Fruit fly (Drosophila melanogaster) whole organism, embryonic: ENCODE measurements around the gene gro.

Source experiments
- B-H2 ChIP-seq: fragments of 200-800 bp; sonication (Bioruptor generic); optimal IDR thresholded peaks from 2 replicates; lab custom pipeline; 2018; ENCODE audit warnings: missing biosample characterization, mild to moderate bottlenecking, missing genetic modification characterization
- BtbVII ChIP-seq: fragments of 200-800 bp; sonication (Bioruptor generic); optimal IDR thresholded peaks from 3 replicates; lab custom pipeline; 2017; ENCODE audit warnings: missing biosample characterization, mild to moderate bottlenecking, missing genetic modification characterization
- CG15269 ChIP-seq: fragments of 200-800 bp; sonication (Bioruptor generic); optimal IDR thresholded peaks from 2 replicates; lab custom pipeline; 2018; ENCODE audit warnings: missing biosample characterization, mild to moderate bottlenecking, missing genetic modification characterization, moderate library complexity
- CG2202 ChIP-seq: fragments of 200-800 bp; sonication (Bioruptor generic); optimal IDR thresholded peaks from 2 replicates; lab custom pipeline; 2018; ENCODE audit warnings: missing biosample characterization, mild to moderate bottlenecking, missing genetic modification characterization
- CG31388 ChIP-seq: fragments of 200-800 bp; sonication (Bioruptor generic); optimal IDR thresholded peaks from 2 replicates; lab custom pipeline; 2016; ENCODE audit warnings: missing biosample characterization, missing genetic modification characterization
- CG4707 ChIP-seq: fragments of 200-800 bp; sonication (Bioruptor generic); optimal IDR thresholded peaks from 2 replicates; lab custom pipeline; 2018; ENCODE audit warnings: missing biosample characterization, mild to moderate bottlenecking, missing genetic modification characterization, moderate library complexity
- CG6272 ChIP-seq: fragments of 200-800 bp; sonication (Bioruptor generic); IDR thresholded peaks from 2 replicates; pipeline ENCODE4 v1.3.6; 2022; ENCODE audit warnings: missing biosample characterization, missing genetic modification characterization
- CG7928 ChIP-seq: fragments of 200-800 bp; sonication (Bioruptor generic); optimal IDR thresholded peaks from 2 replicates; lab custom pipeline; 2017; ENCODE audit warnings: missing biosample characterization, mild to moderate bottlenecking, missing genetic modification characterization
- CG7963 ChIP-seq: fragments of 200-800 bp; sonication (Bioruptor generic); IDR thresholded peaks from 3 replicates; pipeline ENCODE4 v1.3.6; 2022; ENCODE audit warnings: missing biosample characterization, missing genetic modification characterization; ENCODE audit not compliant: partially characterized antibody
- CG7987 ChIP-seq: fragments of 200-800 bp; sonication (Bioruptor generic); optimal IDR thresholded peaks from 2 replicates; lab custom pipeline; 2018; ENCODE audit warnings: missing biosample characterization, mild to moderate bottlenecking, missing genetic modification characterization, moderate library complexity
- CG9727 ChIP-seq: fragments of 200-800 bp; sonication (Bioruptor generic); optimal IDR thresholded peaks from 3 replicates; lab custom pipeline; 2017; ENCODE audit warnings: missing biosample characterization, mild to moderate bottlenecking, missing genetic modification characterization
- D19A ChIP-seq: fragments of 200-800 bp; optimal IDR thresholded peaks from 3 replicates; lab custom pipeline; 2019; ENCODE audit warnings: missing biosample characterization, mild to moderate bottlenecking, missing genetic modification characterization, moderate library complexity
- Dip3 ChIP-seq: fragments of 200-800 bp; sonication (Bioruptor generic); optimal IDR thresholded peaks from 3 replicates; lab custom pipeline; 2016; ENCODE audit warnings: missing biosample characterization, missing genetic modification characterization
- Doc2 ChIP-seq: fragments of 200-800 bp; sonication (Bioruptor generic); IDR thresholded peaks from 2 replicates; pipeline ENCODE4 v1.3.6; 2022; ENCODE audit warnings: missing biosample characterization, missing genetic modification characterization
- Fer1 ChIP-seq: fragments of 200-800 bp; sonication (Bioruptor generic); optimal IDR thresholded peaks from 2 replicates; lab custom pipeline; 2017; ENCODE audit warnings: missing biosample characterization, mild to moderate bottlenecking, missing genetic modification characterization
- Fer3 ChIP-seq: fragments of 200-800 bp; sonication (Bioruptor generic); optimal IDR thresholded peaks from 2 replicates; lab custom pipeline; 2018; ENCODE audit warnings: missing biosample characterization, mild to moderate bottlenecking, missing genetic modification characterization, moderate library complexity
- HLH3B ChIP-seq: fragments of 200-800 bp; sonication (Bioruptor generic); IDR thresholded peaks from 2 replicates; pipeline ENCODE4 v1.3.6; 2022; ENCODE audit warnings: missing biosample characterization, missing genetic modification characterization
- Hmr ChIP-seq: fragments of 200-800 bp; sonication (Bioruptor generic); optimal IDR thresholded peaks from 3 replicates; lab custom pipeline; 2017; ENCODE audit warnings: mild to moderate bottlenecking, missing biosample characterization, missing genetic modification reagents, missing genetic modification characterization
- Med ChIP-seq: fragments of 200-800 bp; sonication (Bioruptor generic); peaks from one replicate; lab custom pipeline; 2016; ENCODE audit warnings: missing biosample characterization, missing genetic modification characterization, mild to moderate bottlenecking, inconsistent platforms, moderate library complexity
- Mes4 ChIP-seq: fragments of 200-800 bp; sonication (Bioruptor generic); optimal IDR thresholded peaks from 2 replicates; lab custom pipeline; 2016; ENCODE audit warnings: missing biosample characterization, missing genetic modification characterization
- NC2α ChIP-seq: fragments of 200-800 bp; sonication (Bioruptor generic); optimal IDR thresholded peaks from 2 replicates; lab custom pipeline; 2016; ENCODE audit warnings: missing biosample characterization, missing genetic modification characterization
- NC2β ChIP-seq: fragments of 200-800 bp; sonication (Bioruptor generic); optimal IDR thresholded peaks from 2 replicates; lab custom pipeline; 2016; ENCODE audit warnings: missing biosample characterization, missing genetic modification characterization
- NFAT ChIP-seq: fragments of 200-800 bp; sonication (Bioruptor generic); IDR thresholded peaks from 2 replicates; pipeline ENCODE4 v1.3.6; 2022; ENCODE audit warnings: missing biosample characterization, missing genetic modification characterization
- NfI ChIP-seq: fragments of 200-800 bp; sonication (Bioruptor generic); optimal IDR thresholded peaks from 3 replicates; lab custom pipeline; 2018; ENCODE audit warnings: missing biosample characterization, mild to moderate bottlenecking, missing genetic modification characterization, moderate library complexity
- Poxn ChIP-seq: fragments of 200-800 bp; sonication (Bioruptor generic); IDR thresholded peaks from 2 replicates; pipeline ENCODE4 v1.3.6; 2022; ENCODE audit warnings: missing biosample characterization, missing genetic modification characterization
- Ptx1 ChIP-seq: fragments of 200-800 bp; sonication (Bioruptor generic); IDR thresholded peaks from 2 replicates; pipeline ENCODE4 v1.3.6; 2022; ENCODE audit warnings: missing biosample characterization, missing genetic modification characterization
- Taf1 ChIP-seq: fragments of 200-800 bp; sonication (Bioruptor generic); IDR thresholded peaks from 2 replicates; pipeline ENCODE4 v1.3.6; 2022; ENCODE audit warnings: missing biosample characterization, missing genetic modification characterization
- Usf ChIP-seq: fragments of 200-800 bp; sonication (Bioruptor generic); optimal IDR thresholded peaks from 2 replicates; lab custom pipeline; 2017; ENCODE audit warnings: missing genotype, missing biosample characterization, missing genetic modification characterization
- Xbp1 ChIP-seq: fragments of 200-800 bp; sonication (Bioruptor generic); optimal IDR thresholded peaks from 3 replicates; lab custom pipeline; 2016; ENCODE audit warnings: missing biosample characterization, mild to moderate bottlenecking, missing genetic modification characterization
- bab2 ChIP-seq: fragments of 200-800 bp; sonication (Bioruptor generic); optimal IDR thresholded peaks from 2 replicates; lab custom pipeline; 2016; ENCODE audit warnings: missing biosample characterization, missing genetic modification characterization
- caup ChIP-seq: fragments of 200-800 bp; sonication (Bioruptor generic); optimal IDR thresholded peaks from 3 replicates; lab custom pipeline; 2017; ENCODE audit warnings: missing biosample characterization, mild to moderate bottlenecking, missing genetic modification characterization, moderate library complexity; ENCODE audit not compliant: severe bottlenecking
- cg ChIP-seq: fragments of 200-800 bp; sonication (Bioruptor generic); optimal IDR thresholded peaks from 3 replicates; lab custom pipeline; 2019; ENCODE audit warnings: missing biosample characterization, mild to moderate bottlenecking, missing genetic modification characterization, moderate library complexity
- chn ChIP-seq: fragments of 200-800 bp; sonication (Bioruptor generic); optimal IDR thresholded peaks from 2 replicates; lab custom pipeline; 2016; ENCODE audit warnings: missing biosample characterization, missing genetic modification characterization
- ci ChIP-seq: fragments of 200-800 bp; sonication (Bioruptor generic); IDR thresholded peaks from 3 replicates; pipeline ENCODE4 v1.3.6; 2022; ENCODE audit warnings: missing biosample characterization, missing genetic modification characterization
- eve ChIP-seq, 2 experiments: fragments of >200 bp; optimal IDR thresholded peaks; 2 replicates each; lab custom pipeline; 2017; ENCODE audit warnings: missing biosample characterization in 2 of 2, missing genetic modification characterization in 2 of 2
- fd3F ChIP-seq: fragments of 200-800 bp; sonication (Bioruptor generic); optimal IDR thresholded peaks from 2 replicates; lab custom pipeline; 2018; ENCODE audit warnings: missing biosample characterization, mild to moderate bottlenecking, missing genetic modification characterization, moderate library complexity
- grau ChIP-seq: fragments of 200-800 bp; optimal IDR thresholded peaks from 3 replicates; lab custom pipeline; 2019; ENCODE audit warnings: missing biosample characterization, mild to moderate bottlenecking, missing genetic modification characterization, moderate library complexity
- gsb ChIP-seq: fragments of 200-800 bp; sonication (Bioruptor generic); IDR thresholded peaks from 2 replicates; pipeline ENCODE4 v1.3.6; 2022; ENCODE audit warnings: missing biosample characterization, missing genetic modification characterization
- her ChIP-seq: fragments of 200-800 bp; sonication (Bioruptor generic); optimal IDR thresholded peaks from 2 replicates; lab custom pipeline; 2016; ENCODE audit warnings: missing biosample characterization, missing genetic modification characterization
- knrl ChIP-seq: fragments of 200-800 bp; sonication (Bioruptor generic); IDR thresholded peaks from 3 replicates; pipeline ENCODE4 v1.3.6; 2022; ENCODE audit warnings: missing biosample characterization, missing genetic modification characterization; ENCODE audit not compliant: partially characterized antibody
- lola ChIP-seq, 3 experiments: fragments of >200 bp in 2 of 3; fragments of 200-800 bp in 1 of 3; sonication (Bioruptor generic) in 1 of 3; optimal IDR thresholded peaks; 2 replicates each; lab custom pipeline; 2017 to 2019; ENCODE audit warnings: missing biosample characterization in 3 of 3, missing genetic modification characterization in 3 of 3, mild to moderate bottlenecking in 1 of 3, moderate library complexity in 1 of 3
- mam ChIP-seq: fragments of 200-800 bp; sonication (Bioruptor generic); optimal IDR thresholded peaks from 3 replicates; lab custom pipeline; 2016; ENCODE audit warnings: missing biosample characterization, missing genetic modification characterization
- nmo ChIP-seq: fragments of 200-800 bp; sonication (Bioruptor generic); optimal IDR thresholded peaks from 2 replicates; lab custom pipeline; 2018; ENCODE audit warnings: missing biosample characterization, mild to moderate bottlenecking, missing genetic modification characterization, moderate library complexity
- psq ChIP-seq: fragments of 200-800 bp; sonication (Bioruptor generic); optimal IDR thresholded peaks from 2 replicates; lab custom pipeline; 2017; ENCODE audit warnings: missing biosample characterization, missing genetic modification characterization
- pzg ChIP-seq: fragments of 200-800 bp; sonication (Bioruptor generic); optimal IDR thresholded peaks from 3 replicates; lab custom pipeline; 2018; ENCODE audit warnings: missing biosample characterization, mild to moderate bottlenecking, missing genetic modification characterization, moderate library complexity
- run ChIP-seq: fragments of 200-800 bp; sonication (Bioruptor generic); optimal IDR thresholded peaks from 3 replicates; lab custom pipeline; 2018; ENCODE audit warnings: missing biosample characterization, mild to moderate bottlenecking, missing genetic modification characterization
- sim ChIP-seq: fragments of 200-800 bp; sonication (Bioruptor generic); IDR thresholded peaks from 2 replicates; pipeline ENCODE4 v1.3.6; 2022; ENCODE audit warnings: missing biosample characterization, missing genetic modification characterization
- slp2 ChIP-seq: fragments of 200-800 bp; sonication (Bioruptor generic); optimal IDR thresholded peaks from 2 replicates; lab custom pipeline; 2016; ENCODE audit warnings: missing biosample characterization, missing genetic modification characterization
- tll ChIP-seq, 2 experiments: fragments of 200-800 bp in 1 of 2; fragments of >200 bp in 1 of 2; sonication (Bioruptor generic) in 1 of 2; optimal IDR thresholded peaks; 2 replicates each; lab custom pipeline; 2017 to 2019; ENCODE audit warnings: missing biosample characterization in 2 of 2, missing genetic modification characterization in 2 of 2, mild to moderate bottlenecking in 1 of 2, moderate library complexity in 1 of 2
- twi ChIP-seq: fragments of 200-800 bp; optimal IDR thresholded peaks from 2 replicates; lab custom pipeline; 2019; ENCODE audit warnings: missing biosample characterization, mild to moderate bottlenecking, missing genetic modification characterization, moderate library complexity

The gro gene

DNA sequence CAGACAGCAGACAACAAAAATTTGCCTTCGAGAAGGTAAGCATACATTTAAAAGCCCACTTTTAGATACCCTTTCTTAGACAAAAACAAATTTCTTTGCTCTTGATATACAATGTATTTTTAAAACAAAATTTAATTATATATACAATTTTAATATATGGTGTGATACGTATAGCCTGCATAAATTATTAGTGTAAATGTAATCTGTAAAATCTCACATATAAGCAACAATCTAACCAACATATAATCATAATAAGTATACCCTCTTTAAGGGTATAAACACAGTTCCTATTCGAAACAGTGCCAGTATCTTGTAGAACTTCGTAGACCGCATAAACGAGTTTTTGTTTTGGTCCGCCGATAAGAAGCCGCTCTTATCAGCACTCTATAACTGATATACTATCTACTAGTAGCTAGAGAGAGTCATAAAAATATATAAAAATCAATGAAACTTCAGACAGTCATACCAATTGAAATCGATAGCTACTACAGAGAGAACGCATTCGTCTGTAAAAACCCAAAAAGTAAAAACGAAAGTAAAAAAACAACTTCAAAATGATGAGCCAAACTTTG is 27.2 kb upstream of the gro start, which contains the start of gene Kaz-m1 (continued):
- TF ChIP-seq NC2α (GFP tag; lab: Kevin White, UChicago) (no peak), nmo (GFP tag; lab: Kevin White, UChicago) (peak; percentile 75), Usf (no peak), twi (tag; lab: Kevin White, UChicago) (no peak), NfI (GFP tag; lab: Kevin White, UChicago) (no peak), Poxn (no peak), gsb (GFP tag; lab: Robert Waterston, UW) (no peak), NFAT (GFP tag; lab: Robert Waterston, UW) (no peak), fd3F (GFP tag; lab: Kevin White, UChicago) (peak; percentile 15), knrl (no peak), NC2β (no peak), CG31388 (no peak), run (tag; lab: Kevin White, UChicago) (no peak), psq (GFP tag; lab: Kevin White, UChicago) (no peak), CG4707 (no peak), Dip3 (GFP tag; lab: Kevin White, UChicago) (no peak), CG7963 (GFP tag; lab: Robert Waterston, UW) (no peak), CG7928 (no peak), slp2 (GFP tag; lab: Kevin White, UChicago) (no peak), bab2 (no peak), tll (GFP tag; optimal IDR thresholded peaks at IDR 0.05; lab: Kevin White, UChicago) (no peak), CG15269 (peak; percentile 66), Taf1 (GFP tag; lab: Robert Waterston, UW) (0 out of 2 replicates have a peak, but pooled peaks have one; percentile 6), Fer3 (tag; lab: Kevin White, UChicago) (peak; percentile 59), Mes4 (GFP tag; lab: Kevin White, UChicago) (no peak), Ptx1 (peak; percentile 48), pzg (GFP tag; lab: Kevin White, UChicago) (no peak), grau (tag; lab: Kevin White, UChicago) (peak; percentile 75), lola (GFP tag; optimal IDR thresholded peaks at IDR 0.05; lab: Kevin White, UChicago) (peak in 1 of 3 experiments; percentile 73), sim (GFP tag; lab: Robert Waterston, UW) (peak; percentile 48; the same call in 1 of the 2 replicates), chn (GFP tag; lab: Kevin White, UChicago) (no peak), B-H2 (GFP tag; lab: Kevin White, UChicago) (peak; percentile 6), mam (GFP tag; lab: Kevin White, UChicago) (no peak), eve (GFP tag; optimal IDR thresholded peaks at IDR 0.05; lab: Kevin White, UChicago) (no peak), D19A (tag; lab: Kevin White, UChicago) (peak; percentile 99), ci (GFP tag; lab: Robert Waterston, UW) (no peak), Med (GFP tag; lab: Kevin White, UChicago) (peak; percentile 39), CG6272 (GFP tag; lab: Robert Waterston, UW) (no peak), Doc2 (GFP tag; lab: Robert Waterston, UW) (no peak), Hmr (peak; percentile 49), Xbp1 (peak; percentile 20), HLH3B (GFP tag; lab: Robert Waterston, UW) (no peak; the same call in 1 of the 2 replicates), CG9727 (GFP tag; lab: Kevin White, UChicago) (peak; percentile 44), her (GFP tag; lab: Kevin White, UChicago) (no peak), CG2202 (tag; lab: Kevin White, UChicago) (no peak), cg (GFP tag; lab: Kevin White, UChicago) (no peak), CG7987 (no peak), Fer1 (GFP tag; lab: Kevin White, UChicago) (peak; percentile 29), caup (GFP tag; lab: Kevin White, UChicago) (no peak), BtbVII (GFP tag; lab: Kevin White, UChicago) (peak; percentile 43)
